Worm (Caenorhabditis elegans) whole organism, L3 larva: ENCODE measurements around the gene nhr-267.

ENCODE experiments used
- ZK546.5 ChIP-seq: sonication (generic microtip); optimal IDR thresholded peaks from 2 replicates; lab custom pipeline; 2017; ENCODE audit warnings: missing biosample characterization, missing genetic modification characterization
- nfya-1 ChIP-seq: sonication (generic microtip); optimal IDR thresholded peaks from 2 replicates; lab custom pipeline; 2017; ENCODE audit warnings: missing genetic modification characterization, mild to moderate bottlenecking, missing compliant biosample characterization, antibody characterized with exemption, moderate library complexity; ENCODE audit not compliant: insufficient read depth
- nhr-11 ChIP-seq: fragments of 150-350 bp; optimal IDR thresholded peaks from 2 replicates; lab custom pipeline; 2014; ENCODE audit warnings: missing biosample characterization, missing genetic modification characterization

- TF ChIP-seq nfya-1 (no peak), ZK546.5 (tag; lab: Kevin White, UChicago) (no peak), nhr-11 (tag; lab: Kevin White, UChicago) (no peak)
These were observed 44.5 kb upstream of the nhr-267 start, which contains the start of gene nspg-7.1 for ce11 chrIV:9330755-9331154.
